Worm (Caenorhabditis elegans): ENCODE results near the gene srw-60.

The srw-60 gene

DNA sequence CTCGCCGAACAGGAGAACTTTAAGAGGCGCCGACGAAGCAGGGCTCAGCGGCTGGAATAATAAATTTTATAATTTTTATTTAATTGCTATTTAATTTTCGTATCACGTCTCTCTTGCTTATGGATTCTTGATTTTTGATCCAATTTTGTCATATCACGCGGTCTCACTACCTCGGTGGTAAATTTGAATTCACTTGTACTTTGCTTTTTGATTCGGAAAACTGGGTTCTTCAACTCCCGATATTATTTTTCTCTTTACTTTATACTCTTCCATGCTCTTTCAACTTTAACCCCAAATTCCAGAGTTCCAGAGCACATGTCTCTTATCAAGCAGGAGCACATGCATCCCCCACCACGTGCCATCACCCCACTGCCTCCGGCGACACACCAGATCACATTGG, 45.3 kb downstream of the srw-60 start, which contains the start of gene lido-11:
lido-11 (plus strand) TSS at position 301 of the 400 bp plus-strand sequence.
- TF ChIP-seq unc-62 (GFP tag; optimal IDR thresholded peaks at IDR 0.05): no peak

DNA sequence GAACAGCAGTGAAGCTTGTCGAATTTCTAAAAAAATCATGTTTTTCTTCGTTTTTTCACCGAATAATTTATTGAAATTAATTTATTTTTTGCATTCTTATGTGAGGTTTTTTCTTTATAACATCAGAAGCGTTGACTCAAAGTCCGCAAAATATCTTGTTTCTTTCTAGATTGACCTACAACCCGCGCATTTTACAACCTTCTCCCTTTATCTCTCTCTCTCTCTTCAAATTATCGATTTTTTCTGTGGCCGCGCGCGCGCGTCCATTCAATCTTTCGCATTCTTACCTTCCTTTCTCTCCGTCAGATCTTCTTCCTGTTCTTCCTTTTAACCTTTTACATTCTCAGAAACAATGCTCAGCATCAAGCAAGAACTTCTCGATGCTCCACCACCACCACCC, 47.1 kb downstream of the srw-60 start, which contains the start of gene lido-12:
lido-12 (plus strand) TSS at position 301 of the 400 bp plus-strand sequence.
- TF ChIP-seq unc-62 (GFP tag; optimal IDR thresholded peaks at IDR 0.05): no peak

DNA sequence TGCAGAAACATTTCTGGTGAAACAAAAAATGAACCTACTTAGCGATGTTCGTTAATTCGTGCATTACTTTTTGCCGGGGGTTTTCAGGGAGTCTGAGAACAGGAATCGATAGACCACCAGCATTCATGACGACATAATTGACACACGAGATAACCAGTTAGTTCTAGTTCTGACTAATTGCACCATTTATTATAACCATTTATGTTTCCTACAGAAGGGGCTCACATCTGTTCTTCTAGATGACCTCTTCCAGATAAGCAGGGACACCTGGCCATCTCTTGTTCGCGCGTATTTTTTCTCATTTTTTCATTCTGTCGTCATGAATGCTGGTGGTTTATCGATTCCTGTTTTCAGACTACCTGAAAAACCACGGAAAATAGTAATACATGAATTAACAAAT, 50.0 kb downstream of the srw-60 start, which contains the start of gene sdz-5:
sdz-5 (plus strand) TSS at position 301 of the 400 bp plus-strand sequence.
- TF ChIP-seq unc-62 (GFP tag; optimal IDR thresholded peaks at IDR 0.05): no peak

All from whole organism, dauer.